Worm (Caenorhabditis elegans): ENCODE results near the gene F41F3.8.

DNA sequence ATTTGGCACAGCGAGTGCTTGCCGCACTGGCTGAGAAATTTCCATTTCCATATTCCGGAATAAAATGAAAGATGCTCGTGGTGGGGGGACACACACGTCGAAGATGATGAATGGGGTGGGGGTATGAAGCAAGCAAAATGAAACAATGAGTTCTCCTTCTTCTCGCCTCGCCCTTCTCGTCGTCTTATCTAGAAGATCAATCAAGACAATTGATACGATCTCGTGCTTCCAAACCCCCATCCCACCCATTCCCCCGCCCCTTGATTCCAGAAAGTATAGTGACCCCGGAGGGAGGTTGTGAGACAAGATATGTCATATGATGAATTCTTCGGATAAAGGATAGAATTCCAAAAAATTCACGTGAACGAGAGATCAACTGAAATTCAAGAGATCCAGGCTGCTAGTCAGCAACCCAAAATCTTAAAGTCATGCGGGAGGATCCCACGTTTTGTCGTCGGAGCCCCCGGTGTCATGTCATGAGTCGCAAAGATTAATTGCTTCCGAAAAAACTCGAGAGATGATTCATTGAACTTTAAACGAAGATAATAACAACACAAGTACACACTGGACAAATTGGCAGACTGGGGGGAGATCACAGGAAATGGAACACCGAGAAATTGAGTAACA is 46.0 kb downstream of the F41F3.8 start:
- TF ChIP-seq snpc-4 (tag; optimal IDR thresholded peaks at IDR 0.05) (no peak), nhr-237 (tag; optimal IDR thresholded peaks at IDR 0.05) (no peak), unc-39 (tag; optimal IDR thresholded peaks at IDR 0.05) (no peak), elt-3 (tag; optimal IDR thresholded peaks at IDR 0.05) (no peak), ama-1 (optimal IDR thresholded peaks at IDR 0.05) (no peak)
